Worm (Caenorhabditis elegans) whole organism, L1 larva: Measurements from ENCODE around the gene Y46E12BL.2.

Source experiments
- C04F5.9 ChIP-seq: sonication (generic microtip); optimal IDR thresholded peaks from 2 replicates; lab custom pipeline; 2016; ENCODE audit warnings: missing genetic modification characterization, missing compliant biosample characterization
- C16A3.4 ChIP-seq: fragments of 150-350 bp; optimal IDR thresholded peaks from 2 replicates; lab custom pipeline; 2014; ENCODE audit warnings: missing biosample characterization, missing genetic modification characterization
- C34B4.2 ChIP-seq: sonication (generic microtip); optimal IDR thresholded peaks from 2 replicates; lab custom pipeline; 2017; ENCODE audit warnings: mild to moderate bottlenecking, missing genetic modification characterization, missing compliant biosample characterization
- F16B12.6 ChIP-seq: fragments of 150-350 bp; optimal IDR thresholded peaks from 2 replicates; lab custom pipeline; 2014; ENCODE audit warnings: missing biosample characterization, missing genetic modification characterization
- blmp-1 ChIP-seq: fragments of 150-350 bp; optimal IDR thresholded peaks from 2 replicates; lab custom pipeline; 2014; ENCODE audit warnings: missing biosample characterization, missing genetic modification characterization
- ceh-82 ChIP-seq, 3 experiments: fragments of 150-350 bp in 1 of 3; sonication (generic microtip) in 2 of 3; optimal IDR thresholded peaks; 2 replicates each; lab custom pipeline; 2014 to 2017; ENCODE audit warnings: missing biosample characterization in 3 of 3, missing genetic modification characterization in 3 of 3
- ceh-90 ChIP-seq: sonication (generic microtip); optimal IDR thresholded peaks from 2 replicates; lab custom pipeline; 2016; ENCODE audit warnings: missing genetic modification characterization, missing compliant biosample characterization
- dpl-1 ChIP-seq, 3 experiments: fragments of 150-350 bp in 2 of 3; sonication (generic microtip) in 1 of 3; optimal IDR thresholded peaks; 2 replicates each; lab custom pipeline; 2014 to 2017; ENCODE audit warnings: missing biosample characterization in 3 of 3, missing genetic modification characterization in 3 of 3, missing genetic modification reagents in 3 of 3
- efl-1 ChIP-seq, 4 experiments: fragments of 150-350 bp; optimal IDR thresholded peaks in 3 of 4; peaks in 1 of 4; 1 replicate in 1 of 4; 2 replicates in 3 of 4; lab custom pipeline; 2014; ENCODE audit warnings: missing biosample characterization in 2 of 4, missing genetic modification characterization in 2 of 4, missing genetic modification reagents in 2 of 4
- elt-2 ChIP-seq: sonication (generic microtip); optimal IDR thresholded peaks from 2 replicates; lab custom pipeline; 2016; ENCODE audit warnings: missing genetic modification characterization, mild to moderate bottlenecking, inconsistent platforms, missing compliant biosample characterization, missing genetic modification reagents
- ets-5 ChIP-seq: fragments of 200-800 bp; sonication (Bioruptor generic); IDR thresholded peaks from 2 replicates; pipeline ENCODE4 v1.3.6; 2022; ENCODE audit warnings: missing genetic modification characterization, missing compliant biosample characterization
- isw-1 ChIP-seq: fragments of 200-800 bp; sonication (Bioruptor generic); IDR thresholded peaks from 2 replicates; pipeline ENCODE4 v1.3.6; 2022; ENCODE audit warnings: missing genetic modification characterization, missing compliant biosample characterization
- lin-14 ChIP-seq: fragments of 200-800 bp; sonication (Bioruptor generic); optimal IDR thresholded peaks from 2 replicates; lab custom pipeline; 2018; ENCODE audit warnings: mild to moderate bottlenecking, missing genetic modification characterization, moderate library complexity, missing compliant biosample characterization
- lin-15B ChIP-seq: fragments of 150-350 bp; sonication (generic microtip); optimal IDR thresholded peaks from 3 replicates; lab custom pipeline; 2014; ENCODE audit warnings: missing biosample characterization, missing genetic modification characterization
- lin-35 ChIP-seq, 2 experiments: fragments of 150-350 bp; optimal IDR thresholded peaks; 2 replicates each; lab custom pipeline; 2014; ENCODE audit warnings: missing biosample characterization in 2 of 2, missing genetic modification characterization in 2 of 2, missing genetic modification reagents in 2 of 2
- lin-39 ChIP-seq: fragments of 150-350 bp; optimal IDR thresholded peaks from 2 replicates; lab custom pipeline; 2014; ENCODE audit warnings: missing biosample characterization, missing genetic modification reagents, missing genetic modification characterization
- lir-3 ChIP-seq: sonication (generic microtip); optimal IDR thresholded peaks from 2 replicates; lab custom pipeline; 2016; ENCODE audit warnings: mild to moderate bottlenecking, missing genetic modification characterization, moderate library complexity, missing compliant biosample characterization; ENCODE audit not compliant: poor library complexity
- mdl-1 ChIP-seq, 2 experiments: fragments of 150-350 bp; optimal IDR thresholded peaks; 2 replicates each; lab custom pipeline; 2014 to 2017; ENCODE audit warnings: missing biosample characterization in 2 of 2, missing genetic modification characterization in 2 of 2, inconsistent platforms in 1 of 2
- nhr-19 ChIP-seq: fragments of 200-800 bp; sonication (Bioruptor generic); conservative IDR thresholded peaks from 2 replicates; pipeline ENCODE4 v1.3.6; 2022; ENCODE audit warnings: missing genetic modification characterization, missing compliant biosample characterization
- nhr-20 ChIP-seq: sonication (generic microtip); optimal IDR thresholded peaks from 2 replicates; lab custom pipeline; 2016; ENCODE audit warnings: mild to moderate bottlenecking, missing genetic modification characterization, missing compliant biosample characterization
- nhr-237 ChIP-seq: fragments of 150-350 bp; optimal IDR thresholded peaks from 2 replicates; lab custom pipeline; 2014; ENCODE audit warnings: missing biosample characterization, missing genetic modification characterization
- nhr-71 ChIP-seq: sonication (generic microtip); optimal IDR thresholded peaks from 2 replicates; lab custom pipeline; 2016; ENCODE audit warnings: mild to moderate bottlenecking, missing genetic modification characterization, moderate library complexity, missing compliant biosample characterization
- nhr-85 ChIP-seq: sonication (generic microtip); peaks from one replicate; lab custom pipeline; 2016; ENCODE audit warnings: missing genetic modification characterization, inconsistent platforms, missing compliant biosample characterization
- rnt-1 ChIP-seq: sonication (generic microtip); optimal IDR thresholded peaks from 2 replicates; lab custom pipeline; 2016; ENCODE audit warnings: mild to moderate bottlenecking, missing genetic modification characterization, moderate library complexity, missing compliant biosample characterization
- skn-1 ChIP-seq: fragments of 150-350 bp; optimal IDR thresholded peaks from 2 replicates; lab custom pipeline; 2014; ENCODE audit warnings: missing biosample characterization, missing genetic modification characterization
- snu-23 ChIP-seq: sonication (generic microtip); optimal IDR thresholded peaks from 2 replicates; lab custom pipeline; 2016; ENCODE audit warnings: missing genetic modification characterization, missing compliant biosample characterization
- sptf-1 ChIP-seq: fragments of 150-350 bp; optimal IDR thresholded peaks from 2 replicates; lab custom pipeline; 2014; ENCODE audit warnings: missing biosample characterization, missing genetic modification characterization
- tlp-1 ChIP-seq: fragments of 150-350 bp; optimal IDR thresholded peaks from 2 replicates; lab custom pipeline; 2014; ENCODE audit warnings: missing biosample characterization, missing genetic modification characterization
- unc-62 ChIP-seq: fragments of 150-350 bp; optimal IDR thresholded peaks from 2 replicates; lab custom pipeline; 2014; ENCODE audit warnings: missing biosample characterization, missing genetic modification reagents, missing genetic modification characterization
- unc-86 ChIP-seq: sonication (generic microtip); optimal IDR thresholded peaks from 2 replicates; lab custom pipeline; 2016; ENCODE audit warnings: missing genetic modification characterization, missing compliant biosample characterization
- ztf-4 ChIP-seq: fragments of 150-350 bp; optimal IDR thresholded peaks from 2 replicates; lab custom pipeline; 2014; ENCODE audit warnings: missing biosample characterization, missing genetic modification characterization

Gene Y46E12BL.2

ce11 chrII:15195346-15195745 is 37.4 kb upstream of the Y46E12BL.2 start:
- TF ChIP-seq unc-62 (GFP tag; lab: Kevin White, UChicago) (no peak), snu-23 (GFP tag; lab: Kevin White, UChicago) (peak; percentile 36), elt-2 (tag; lab: Kevin White, UChicago) (no peak), lin-14 (GFP tag; lab: Kevin White, UChicago) (peak; percentile 35), nhr-71 (tag; lab: Kevin White, UChicago) (peak; percentile 57), dpl-1 (GFP tag; optimal IDR thresholded peaks at IDR 0.05; lab: Kevin White, UChicago) (peak in 1 of 3 experiments; percentile 25), sptf-1 (tag; lab: Kevin White, UChicago) (no peak), tlp-1 (tag; lab: Kevin White, UChicago) (no peak), blmp-1 (tag; lab: Kevin White, UChicago) (peak; percentile 32), lir-3 (peak; percentile 7), skn-1 (tag; lab: Kevin White, UChicago) (peak; percentile 27), nhr-20 (peak; percentile 48), F16B12.6 (no peak), efl-1 (optimal IDR thresholded peaks at IDR 0.05; lab: Kevin White, UChicago) (no peak), efl-1 (GFP tag; optimal IDR thresholded peaks at IDR 0.05 in 1 of 2; lab: Kevin White, UChicago) (peak in 1 of 2 experiments; percentile 18), lin-35 (GFP tag; optimal IDR thresholded peaks at IDR 0.05; lab: Kevin White, UChicago) (peak in 1 of 2 experiments; percentile 69), C16A3.4 (tag; lab: Kevin White, UChicago) (peak; percentile 10), mdl-1 (tag; optimal IDR thresholded peaks at IDR 0.05; lab: Kevin White, UChicago) (peak in 1 of 2 experiments; percentile 43)

DNA sequence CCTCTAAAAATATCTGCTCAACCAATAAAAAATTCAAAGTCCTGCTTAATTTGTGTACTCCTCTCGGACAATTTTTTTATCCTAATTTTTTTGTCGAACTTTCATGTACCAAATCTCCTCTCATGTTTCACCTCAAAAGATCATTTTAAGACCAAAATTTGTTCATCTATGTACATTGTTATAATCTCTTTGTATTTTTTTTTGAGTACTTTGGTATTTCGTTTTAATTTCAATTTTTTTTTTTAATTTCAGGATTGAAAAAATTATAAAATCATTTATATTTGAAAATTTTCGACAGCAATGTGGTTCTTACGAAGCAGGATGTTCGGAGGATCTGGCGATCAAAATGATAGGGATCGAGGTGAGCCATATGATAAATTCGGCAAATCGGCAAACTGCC is 36.3 kb upstream of the Y46E12BL.2 start, which contains the start of gene spsb-1:
Gene spsb-1 (plus strand): TSS at position 301 of the 400 bp plus-strand sequence.
- TF ChIP-seq isw-1 (no peak), rnt-1 (tag; lab: Kevin White, UChicago) (no peak), unc-86 (tag; lab: Kevin White, UChicago) (no peak), C16A3.4 (tag; lab: Kevin White, UChicago) (no peak), blmp-1 (tag; lab: Kevin White, UChicago) (no peak), ceh-90 (no peak)

ce11 chrII:15197500-15197899 is 35.2 kb upstream of the Y46E12BL.2 start:
- TF ChIP-seq unc-62 (GFP tag; lab: Kevin White, UChicago), result no peak
- TF ChIP-seq ceh-82 (tag; optimal IDR thresholded peaks at IDR 0.05; lab: Kevin White, UChicago), result no peak
- TF ChIP-seq C34B4.2, result no peak
- TF ChIP-seq C04F5.9 (tag; lab: Kevin White, UChicago), result no peak
- peak; percentile 10 for TF ChIP-seq elt-2 (tag; lab: Kevin White, UChicago)
- TF ChIP-seq ets-5 (GFP tag; lab: Robert Waterston, UW), result no peak
- TF ChIP-seq lin-15B (tag; lab: Kevin White, UChicago), result no peak
- TF ChIP-seq lin-35 (GFP tag; optimal IDR thresholded peaks at IDR 0.05; lab: Kevin White, UChicago), result peak in 1 of 2 experiments; percentile 10
- no peak for TF ChIP-seq nhr-237 (tag; lab: Kevin White, UChicago)

ce11 chrII:15203398-15204068 is 29.2 kb upstream of the Y46E12BL.2 start:
- TF ChIP-seq ets-5 (GFP tag; lab: Robert Waterston, UW) (no peak), blmp-1 (tag; lab: Kevin White, UChicago) (no peak), elt-2 (tag; lab: Kevin White, UChicago) (no peak), nhr-85 (tag; lab: Kevin White, UChicago) (peak; percentile 71), ztf-4 (no peak), efl-1 (optimal IDR thresholded peaks at IDR 0.05; lab: Kevin White, UChicago) (no peak), efl-1 (GFP tag; optimal IDR thresholded peaks at IDR 0.05 in 1 of 2; lab: Kevin White, UChicago) (peak in 1 of 2 experiments; percentile 90), lin-39 (tag; lab: Kevin White, UChicago) (no peak), nhr-19 (GFP tag; lab: Robert Waterston, UW) (no peak)
